Worm (Caenorhabditis elegans) whole organism, L4 larva: ENCODE measurements around the gene F58G11.4.

Experiments
- lin-13 ChIP-seq: fragments of 150-350 bp; optimal IDR thresholded peaks from 2 replicates; lab custom pipeline; 2014; ENCODE audit warnings: missing biosample characterization, missing genetic modification reagents, missing genetic modification characterization
- nhr-28 ChIP-seq: fragments of 150-350 bp; optimal IDR thresholded peaks from 2 replicates; lab custom pipeline; 2014; ENCODE audit warnings: missing biosample characterization, missing genetic modification characterization

ce11 chrV:13716531-13716930, 44.1 kb downstream of the F58G11.4 start, which contains the start of gene T01D3.6:
- TF ChIP-seq nhr-28 (tag; lab: Kevin White, UChicago), result peak; percentile 52
- TF ChIP-seq lin-13 (GFP tag; lab: Kevin White, UChicago), result no peak
